Worm (Caenorhabditis elegans): ENCODE results near the gene M01F1.8.

- TF ChIP-seq nhr-237 (tag; optimal IDR thresholded peaks at IDR 0.05) = no peak
- TF ChIP-seq nhr-129 (tag; optimal IDR thresholded peaks at IDR 0.05) = no peak
- no peak for TF ChIP-seq lin-13 (GFP tag; optimal IDR thresholded peaks at IDR 0.05)
- no peak for TF ChIP-seq lin-11 (tag; optimal IDR thresholded peaks at IDR 0.05)
- no peak for TF ChIP-seq egl-27 (tag; optimal IDR thresholded peaks at IDR 0.05)
- no peak for TF ChIP-seq alr-1 (tag; optimal IDR thresholded peaks at IDR 0.05)
- TF ChIP-seq R02D3.7 (tag; optimal IDR thresholded peaks at IDR 0.05) = no peak
- no peak for TF ChIP-seq nhr-12 (tag; optimal IDR thresholded peaks at IDR 0.05)
- no peak for TF ChIP-seq lsy-2 (tag; optimal IDR thresholded peaks at IDR 0.05)
- no peak for TF ChIP-seq ceh-16 (tag; optimal IDR thresholded peaks at IDR 0.05)
- no peak for TF ChIP-seq lin-39 (tag; optimal IDR thresholded peaks at IDR 0.05)
- TF ChIP-seq unc-39 (tag; optimal IDR thresholded peaks at IDR 0.05) = no peak
Measured at ce11 chrIII:3519505-3519904, 17.2 kb upstream of the M01F1.8 start, which contains the start of gene hmit-1.3.

All from whole organism, L2 larva.